Worm (Caenorhabditis elegans) whole organism, young adult: ENCODE data around the gene gpx-3.

Source experiments
- F57C9.4 ChIP-seq: sonication (generic microtip); optimal IDR thresholded peaks from 2 replicates; lab custom pipeline; 2017; ENCODE audit warnings: mild to moderate bottlenecking, missing genetic modification characterization, missing compliant biosample characterization
- cebp-2 ChIP-seq: fragments of 200-800 bp; sonication (Bioruptor generic); IDR thresholded peaks from 2 replicates; pipeline ENCODE4 v1.3.6; 2022; ENCODE audit warnings: missing genetic modification characterization, missing compliant biosample characterization

ce11 chrX:9584333-9584732 lies 3.4 kb upstream of the gpx-3 start, which contains the start of gene gpx-5:
- TF ChIP-seq F57C9.4 (no peak), cebp-2 (GFP tag; lab: Robert Waterston, UW) (no peak)
